Worm (Caenorhabditis elegans): ENCODE measurements around the gene Y62H9A.10.

The Y62H9A.10 gene

ce11 chrX:11937343-11937935, 34.9 kb upstream of the Y62H9A.10 start (continued):
- TF ChIP-seq ccch-3 (GFP tag; optimal IDR thresholded peaks at IDR 0.05) (peak; percentile 83), ceh-91 (GFP tag; IDR thresholded peaks at IDR 0.05) (peak; percentile 18; the same call in 1 of the 2 replicates), cebp-2 (GFP tag; IDR thresholded peaks at IDR 0.05) (peak; percentile 95; the same call in 1 of the 2 replicates), lin-54 (GFP tag; optimal IDR thresholded peaks at IDR 0.05) (peak; percentile 92), F22D6.2 (tag; optimal IDR thresholded peaks at IDR 0.05) (peak; percentile 95), lin-40 (tag; optimal IDR thresholded peaks at IDR 0.05) (peak; percentile 100), dpff-1 (tag; optimal IDR thresholded peaks at IDR 0.05) (peak; percentile 29), tlf-1 (GFP tag; optimal IDR thresholded peaks at IDR 0.05) (peak; percentile 99), hmg-1.2 (GFP tag; IDR thresholded peaks at IDR 0.05) (peak; percentile 85), C17E4.6 (GFP tag; IDR thresholded peaks at IDR 0.05) (peak; percentile 89), bed-2 (GFP tag; IDR thresholded peaks at IDR 0.05) (no peak), rec-8 (tag; optimal IDR thresholded peaks at IDR 0.05) (peak; percentile 6 to 26), snpc-1.3 (tag; optimal IDR thresholded peaks at IDR 0.05; ENCODE audit: insufficient read depth) (peak; percentile 24), sptf-2 (GFP tag; optimal IDR thresholded peaks at IDR 0.05) (peak; percentile 55), dpl-1 (GFP tag; optimal IDR thresholded peaks at IDR 0.05) (no peak), somi-1 (GFP tag; optimal IDR thresholded peaks at IDR 0.05) (peak; percentile 98), F37B4.10 (GFP tag; IDR thresholded peaks at IDR 0.05) (0 out of 2 replicates have a peak, but pooled peaks have one; percentile 94), sdz-38 (tag; optimal IDR thresholded peaks at IDR 0.05) (no peak), F55B11.4 (tag; optimal IDR thresholded peaks at IDR 0.05; ENCODE audit: borderline replicate concordance, insufficient read depth) (no peak), madf-10 (tag; optimal IDR thresholded peaks at IDR 0.05) (peak; percentile 96), F10E7.11 (tag; optimal IDR thresholded peaks at IDR 0.05) (peak; percentile 84), T26A5.8 (tag; optimal IDR thresholded peaks at IDR 0.05) (no peak), ceh-27 (GFP tag; optimal IDR thresholded peaks at IDR 0.05) (peak; percentile 99), Y56A3A.18 (GFP tag; IDR thresholded peaks at IDR 0.05) (peak; percentile 99), fkh-3 (tag; optimal IDR thresholded peaks at IDR 0.05) (peak; percentile 50), tbp1 (GFP tag; optimal IDR thresholded peaks at IDR 0.05) (peak; percentile 80), akir-1 (GFP tag; optimal IDR thresholded peaks at IDR 0.05) (peak; percentile 85), nhr-120 (GFP tag; IDR thresholded peaks at IDR 0.05) (peak; percentile 92), F52B5.7 (tag; optimal IDR thresholded peaks at IDR 0.05) (peak; percentile 93), nhr-179 (tag; optimal IDR thresholded peaks at IDR 0.05) (peak; percentile 85)

DNA sequence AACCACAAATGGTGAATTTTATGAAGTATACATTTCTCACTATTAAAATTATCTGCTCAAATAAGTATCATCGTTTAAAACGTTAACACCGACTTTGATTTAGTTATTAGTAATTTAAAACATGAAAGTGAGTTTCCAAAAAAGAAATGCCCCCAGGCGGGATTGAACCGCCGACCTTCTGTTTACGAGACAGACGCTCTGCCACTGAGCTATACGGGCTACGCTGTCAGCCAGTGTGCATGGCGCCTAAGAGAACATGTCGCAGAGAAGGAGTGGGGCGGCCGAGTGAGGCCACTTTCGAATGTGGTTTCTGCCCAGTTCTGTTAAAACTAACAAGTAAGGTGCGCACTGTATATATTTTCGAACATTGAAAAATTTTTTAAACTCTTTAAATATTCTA, 32.4 kb upstream of the Y62H9A.10 start:
- no peak for TF ChIP-seq Y53F4B.3 (GFP tag; IDR thresholded peaks at IDR 0.05)
- peak; percentile 3 for TF ChIP-seq nhr-80 (tag; optimal IDR thresholded peaks at IDR 0.05)
- peak; percentile 31; the same call in 1 of the 2 replicates for TF ChIP-seq lir-1 (GFP tag; conservative IDR thresholded peaks at IDR 0.05)
- no peak for TF ChIP-seq nfya-2 (GFP tag; IDR thresholded peaks at IDR 0.05)
- TF ChIP-seq lin-54 (GFP tag; optimal IDR thresholded peaks at IDR 0.05): peak; percentile 50
- peak; percentile 32 for TF ChIP-seq atf-7 (tag; optimal IDR thresholded peaks at IDR 0.05)
- no peak for TF ChIP-seq zfh-2 (GFP tag; conservative IDR thresholded peaks at IDR 0.05)
- TF ChIP-seq F39B2.1 (GFP tag; IDR thresholded peaks at IDR 0.05): no peak
- no peak for TF ChIP-seq nhr-27 (tag; optimal IDR thresholded peaks at IDR 0.05)
- no peak for TF ChIP-seq efl-1 (GFP tag; optimal IDR thresholded peaks at IDR 0.05)
- no peak for TF ChIP-seq madf-3 (GFP tag; IDR thresholded peaks at IDR 0.05)
- TF ChIP-seq ztf-22 (GFP tag; optimal IDR thresholded peaks at IDR 0.05): no peak
- TF ChIP-seq nfyb-1 (GFP tag; IDR thresholded peaks at IDR 0.05): peak; percentile 86
- TF ChIP-seq Y95B8A.8 (GFP tag; IDR thresholded peaks at IDR 0.05): no peak
- no peak for TF ChIP-seq ama-1 (optimal IDR thresholded peaks at IDR 0.05)
- TF ChIP-seq ama-1 (GFP tag; optimal IDR thresholded peaks at IDR 0.05): peak in 1 of 2 experiments; percentile 25
- TF ChIP-seq lag-1 (GFP tag; IDR thresholded peaks at IDR 0.05): no peak
- peak; percentile 81 for TF ChIP-seq rcor-1 (GFP tag; IDR thresholded peaks at IDR 0.05)
- peak; percentile 4 for TF ChIP-seq lsl-1 (GFP tag; optimal IDR thresholded peaks at IDR 0.05)
- no peak for TF ChIP-seq C06A6.2 (GFP tag; conservative IDR thresholded peaks at IDR 0.05)
- TF ChIP-seq T26A5.8 (tag; optimal IDR thresholded peaks at IDR 0.05): peak; percentile 49
- TF ChIP-seq athp-1 (tag; optimal IDR thresholded peaks at IDR 0.05): no peak

All from whole organism, young adult.